Fruit fly (Drosophila melanogaster) whole organism, embryonic: Measurements from ENCODE around the gene Lrr47.
A peak's percentile ranks its signal among the peaks of the same experiment; 100 is the strongest.

ENCODE experiments used
- ATbp ChIP-seq: fragments of 200-800 bp; sonication (Bioruptor generic); optimal IDR thresholded peaks from 2 replicates; lab custom pipeline; 2017; ENCODE audit warnings: missing biosample characterization, mild to moderate bottlenecking, missing genetic modification characterization, missing genetic modification reagents
- Asciz ChIP-seq: fragments of 200-800 bp; sonication (Bioruptor generic); optimal IDR thresholded peaks from 2 replicates; lab custom pipeline; 2017; ENCODE audit warnings: missing biosample characterization, mild to moderate bottlenecking, missing genetic modification characterization, missing genetic modification reagents
- BEAF-32 ChIP-seq: fragments of 200-800 bp; sonication (Bioruptor generic); optimal IDR thresholded peaks from 3 replicates; lab custom pipeline; 2017; ENCODE audit warnings: missing biosample characterization, missing genetic modification characterization, mild to moderate bottlenecking, moderate library complexity, missing genetic modification reagents
- Bdp1 ChIP-seq: fragments of 200-800 bp; sonication (Bioruptor generic); optimal IDR thresholded peaks from 3 replicates; lab custom pipeline; 2016; ENCODE audit warnings: missing biosample characterization, missing genetic modification characterization
- Bgb ChIP-seq: fragments of 200-800 bp; sonication (Bioruptor generic); IDR thresholded peaks from 2 replicates; pipeline ENCODE4 v1.3.6; 2022; ENCODE audit warnings: missing biosample characterization, missing genetic modification characterization; ENCODE audit not compliant: partially characterized antibody
- CG1024 ChIP-seq: fragments of 200-800 bp; sonication (Bioruptor generic); IDR thresholded peaks from 2 replicates; pipeline ENCODE4 v1.3.6; 2022; ENCODE audit warnings: missing biosample characterization, missing genetic modification characterization
- CG11695 ChIP-seq: fragments of 200-800 bp; sonication (Bioruptor generic); IDR thresholded peaks from 3 replicates; pipeline ENCODE4 v1.3.6; 2022; ENCODE audit warnings: missing biosample characterization, missing genetic modification characterization
- CG14965 ChIP-seq: fragments of 200-800 bp; sonication (Bioruptor generic); optimal IDR thresholded peaks from 2 replicates; lab custom pipeline; 2016; ENCODE audit warnings: missing biosample characterization, missing genetic modification characterization, borderline replicate concordance
- CG15479 ChIP-seq: fragments of 200-800 bp; sonication (Bioruptor generic); optimal IDR thresholded peaks from 3 replicates; lab custom pipeline; 2019; ENCODE audit warnings: missing biosample characterization, mild to moderate bottlenecking, missing genetic modification characterization, moderate library complexity
- CG1603 ChIP-seq: fragments of 200-800 bp; sonication (Bioruptor generic); optimal IDR thresholded peaks from 2 replicates; lab custom pipeline; 2019; ENCODE audit warnings: missing biosample characterization, mild to moderate bottlenecking, missing genetic modification characterization, moderate library complexity
- CG2116 ChIP-seq: fragments of 200-800 bp; sonication (Bioruptor generic); optimal IDR thresholded peaks from 3 replicates; lab custom pipeline; 2018; ENCODE audit warnings: missing biosample characterization, mild to moderate bottlenecking, missing genetic modification characterization
- CG2678 ChIP-seq: fragments of 200-800 bp; sonication (Bioruptor generic); optimal IDR thresholded peaks from 3 replicates; lab custom pipeline; 2019; ENCODE audit warnings: missing biosample characterization, mild to moderate bottlenecking, missing genetic modification characterization, moderate library complexity
- CG30020 ChIP-seq: fragments of 200-800 bp; optimal IDR thresholded peaks from 2 replicates; lab custom pipeline; 2019; ENCODE audit warnings: missing biosample characterization, mild to moderate bottlenecking, missing genetic modification characterization, moderate library complexity
- CG31365 ChIP-seq: fragments of 200-800 bp; sonication (Bioruptor generic); optimal IDR thresholded peaks from 2 replicates; lab custom pipeline; 2018; ENCODE audit warnings: missing biosample characterization, mild to moderate bottlenecking, missing genetic modification characterization
- CG3163 ChIP-seq: fragments of 200-800 bp; sonication (Bioruptor generic); optimal IDR thresholded peaks from 3 replicates; lab custom pipeline; 2016; ENCODE audit warnings: missing biosample characterization, missing genetic modification characterization
- CG34376 ChIP-seq: fragments of 200-800 bp; sonication (Bioruptor generic); optimal IDR thresholded peaks from 2 replicates; lab custom pipeline; 2018; ENCODE audit warnings: missing biosample characterization, mild to moderate bottlenecking, missing genetic modification characterization
- CG34422 ChIP-seq: fragments of 200-800 bp; sonication (Bioruptor generic); IDR thresholded peaks from 3 replicates; pipeline ENCODE4 v1.3.6; 2022; ENCODE audit warnings: missing biosample characterization, missing genetic modification characterization
- CG5953 ChIP-seq: fragments of 200-800 bp; sonication (Bioruptor generic); IDR thresholded peaks from 2 replicates; pipeline ENCODE4 v1.3.6; 2022; ENCODE audit warnings: missing biosample characterization, missing genetic modification characterization
- CG6791 ChIP-seq: fragments of 200-800 bp; sonication (Bioruptor generic); IDR thresholded peaks from 3 replicates; pipeline ENCODE4 v1.3.6; 2022; ENCODE audit warnings: missing biosample characterization, missing genetic modification characterization; ENCODE audit not compliant: partially characterized antibody
- CG7745 ChIP-seq: fragments of 200-800 bp; sonication (Bioruptor generic); optimal IDR thresholded peaks from 2 replicates; lab custom pipeline; 2018; ENCODE audit warnings: missing biosample characterization, mild to moderate bottlenecking, missing genetic modification characterization, moderate library complexity
- Doc3 ChIP-seq: fragments of 200-800 bp; sonication (Bioruptor generic); IDR thresholded peaks from 3 replicates; pipeline ENCODE4 v1.3.6; 2022; ENCODE audit warnings: missing biosample characterization, missing genetic modification characterization; ENCODE audit not compliant: partially characterized antibody
- Dref ChIP-seq: fragments of 200-800 bp; sonication (Bioruptor generic); IDR thresholded peaks from 2 replicates; pipeline ENCODE4 v1.3.6; 2022; ENCODE audit warnings: missing biosample characterization, missing genetic modification characterization
- E2f2 ChIP-seq: fragments of 200-800 bp; sonication (Bioruptor generic); IDR thresholded peaks from 2 replicates; pipeline ENCODE4 v1.3.6; 2022; ENCODE audit warnings: missing biosample characterization, missing genetic modification characterization
- Fer1 ChIP-seq: fragments of 200-800 bp; sonication (Bioruptor generic); optimal IDR thresholded peaks from 2 replicates; lab custom pipeline; 2017; ENCODE audit warnings: missing biosample characterization, mild to moderate bottlenecking, missing genetic modification characterization
- GATAe ChIP-seq: fragments of 200-800 bp; sonication (Bioruptor generic); conservative IDR thresholded peaks from 2 replicates; pipeline ENCODE4 v1.3.6; 2022; ENCODE audit warnings: missing biosample characterization, missing genetic modification characterization
- HHEX ChIP-seq: fragments of 200-800 bp; sonication (Bioruptor generic); optimal IDR thresholded peaks from 3 replicates; lab custom pipeline; 2017; ENCODE audit warnings: missing biosample characterization, mild to moderate bottlenecking, missing genetic modification characterization, missing genetic modification reagents
- HLH4C ChIP-seq: fragments of 200-800 bp; sonication (Bioruptor generic); IDR thresholded peaks from 3 replicates; pipeline ENCODE4 v1.3.6; 2022; ENCODE audit warnings: missing biosample characterization, missing genetic modification characterization; ENCODE audit not compliant: partially characterized antibody
- Hey ChIP-seq: fragments of 200-800 bp; sonication (Bioruptor generic); optimal IDR thresholded peaks from 3 replicates; lab custom pipeline; 2018; ENCODE audit warnings: missing biosample characterization, mild to moderate bottlenecking, missing genetic modification characterization
- Hmx ChIP-seq: fragments of 200-800 bp; sonication (Bioruptor generic); optimal IDR thresholded peaks from 2 replicates; lab custom pipeline; 2016; ENCODE audit warnings: missing biosample characterization, missing genetic modification characterization
- Mad ChIP-seq: fragments of 200-800 bp; sonication (Bioruptor generic); optimal IDR thresholded peaks from 2 replicates; lab custom pipeline; 2016; ENCODE audit warnings: missing biosample characterization, missing genetic modification characterization
- Med ChIP-seq: fragments of 200-800 bp; sonication (Bioruptor generic); peaks from one replicate; lab custom pipeline; 2016; ENCODE audit warnings: missing biosample characterization, missing genetic modification characterization, mild to moderate bottlenecking, inconsistent platforms, moderate library complexity
- Mrtf ChIP-seq: fragments of 200-800 bp; sonication (Bioruptor generic); IDR thresholded peaks from 3 replicates; pipeline ENCODE4 v1.3.6; 2022; ENCODE audit warnings: missing biosample characterization, missing genetic modification characterization
- Myb ChIP-seq: fragments of 200-800 bp; sonication (Bioruptor generic); optimal IDR thresholded peaks from 2 replicates; lab custom pipeline; 2016; ENCODE audit warnings: missing biosample characterization, missing genetic modification characterization
- Neu2 ChIP-seq: fragments of 200-800 bp; sonication (Bioruptor generic); optimal IDR thresholded peaks from 3 replicates; lab custom pipeline; 2016; ENCODE audit warnings: missing biosample characterization, missing genetic modification characterization, borderline replicate concordance
- Scr ChIP-seq: fragments of 200-800 bp; sonication (Bioruptor generic); IDR thresholded peaks from 2 replicates; pipeline ENCODE4 v1.3.6; 2022; ENCODE audit warnings: missing biosample characterization, missing genetic modification characterization; ENCODE audit not compliant: partially characterized antibody
- Sry-δ ChIP-seq: fragments of 200-800 bp; sonication (Bioruptor generic); optimal IDR thresholded peaks from 2 replicates; lab custom pipeline; 2016; ENCODE audit warnings: missing biosample characterization, missing genetic modification characterization
- ara ChIP-seq: fragments of 200-800 bp; sonication (Bioruptor generic); IDR thresholded peaks from 2 replicates; pipeline ENCODE4 v1.3.6; 2022; ENCODE audit warnings: missing biosample characterization, missing genetic modification characterization
- crp ChIP-seq, 2 experiments: fragments of 200-800 bp; sonication (Bioruptor generic); optimal IDR thresholded peaks; 2 replicates in 1 of 2; 3 replicates in 1 of 2; lab custom pipeline; 2017; ENCODE audit warnings: missing biosample characterization in 2 of 2, missing genetic modification characterization in 2 of 2, mild to moderate bottlenecking in 1 of 2, moderate library complexity in 1 of 2
- dm ChIP-seq: fragments of 200-800 bp; sonication (Bioruptor generic); optimal IDR thresholded peaks from 3 replicates; lab custom pipeline; 2016; ENCODE audit warnings: missing biosample characterization, missing genetic modification characterization
- dysf ChIP-seq: fragments of 200-800 bp; sonication (Bioruptor generic); IDR thresholded peaks from 3 replicates; pipeline ENCODE4 v1.3.6; 2022; ENCODE audit warnings: missing biosample characterization, missing genetic modification characterization
- gfzf ChIP-seq: fragments of 200-800 bp; sonication (Bioruptor generic); optimal IDR thresholded peaks from 2 replicates; lab custom pipeline; 2016; ENCODE audit warnings: missing biosample characterization, mild to moderate bottlenecking, missing genetic modification characterization, moderate library complexity
- h ChIP-seq: fragments of >200 bp; optimal IDR thresholded peaks from 2 replicates; lab custom pipeline; 2017
- hb ChIP-seq: fragments of 200-800 bp; sonication (Bioruptor generic); IDR thresholded peaks from 3 replicates; pipeline ENCODE4 v1.3.6; 2022; ENCODE audit warnings: missing biosample characterization, missing genetic modification characterization; ENCODE audit not compliant: partially characterized antibody
- hth ChIP-seq: fragments of >200 bp; optimal IDR thresholded peaks from 2 replicates; lab custom pipeline; 2017; ENCODE audit warnings: inconsistent platforms
- inv ChIP-seq: fragments of 200-800 bp; sonication (Bioruptor generic); IDR thresholded peaks from 2 replicates; pipeline ENCODE4 v1.3.6; 2022; ENCODE audit warnings: missing biosample characterization, missing genetic modification characterization; ENCODE audit not compliant: partially characterized antibody
- mirr ChIP-seq: fragments of 200-800 bp; sonication (Bioruptor generic); optimal IDR thresholded peaks from 3 replicates; lab custom pipeline; 2018; ENCODE audit warnings: missing biosample characterization, mild to moderate bottlenecking, missing genetic modification characterization
- nerfin-1 ChIP-seq: fragments of 200-800 bp; sonication (Bioruptor generic); optimal IDR thresholded peaks from 3 replicates; lab custom pipeline; 2019; ENCODE audit warnings: missing biosample characterization, mild to moderate bottlenecking, missing genetic modification characterization, moderate library complexity
- nerfin-2 ChIP-seq: fragments of 200-800 bp; sonication (Bioruptor generic); IDR thresholded peaks from 2 replicates; pipeline ENCODE4 v1.3.6; 2022; ENCODE audit warnings: missing biosample characterization, missing genetic modification characterization; ENCODE audit not compliant: partially characterized antibody
- sens ChIP-seq: fragments of 200-800 bp; sonication (Bioruptor generic); peaks from one replicate; lab custom pipeline; 2016; ENCODE audit warnings: missing biosample characterization, missing genetic modification characterization
- sug ChIP-seq: fragments of 200-800 bp; optimal IDR thresholded peaks from 2 replicates; lab custom pipeline; 2019; ENCODE audit warnings: missing biosample characterization, mild to moderate bottlenecking, missing genetic modification characterization, moderate library complexity
- zen ChIP-seq: fragments of 200-800 bp; sonication (Bioruptor generic); optimal IDR thresholded peaks from 3 replicates; lab custom pipeline; 2018; ENCODE audit warnings: missing biosample characterization, mild to moderate bottlenecking, missing genetic modification characterization, moderate library complexity

Gene Lrr47

DNA sequence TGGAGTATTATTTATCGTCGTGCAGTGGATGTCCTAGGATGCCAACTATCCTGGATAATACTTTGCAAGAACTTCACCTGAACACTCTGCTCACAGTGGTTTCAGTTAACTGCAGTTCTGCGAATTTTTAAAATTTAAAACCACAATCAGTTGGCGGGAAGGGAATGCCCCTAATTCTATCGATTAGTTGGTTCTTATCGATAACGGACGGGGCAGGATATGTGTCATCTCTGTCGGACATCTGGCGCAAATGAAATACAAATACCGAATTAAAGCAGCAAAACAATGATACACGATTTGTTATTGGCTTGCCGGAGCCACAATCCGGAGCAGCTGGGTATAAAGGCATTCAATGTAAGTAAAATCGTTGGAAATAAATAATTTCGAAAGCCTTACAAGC is 34.1 kb upstream of the Lrr47 start, which contains the start of gene Grip75 (continued):
- TF ChIP-seq CG6791 (GFP tag; lab: Robert Waterston, UW), result peak; percentile 75
- TF ChIP-seq Bdp1 (GFP tag; lab: Kevin White, UChicago), result no peak
- no peak for TF ChIP-seq HHEX (GFP tag; lab: Kevin White, UChicago)
- TF ChIP-seq ATbp (GFP tag; lab: Kevin White, UChicago), result no peak
- no peak for TF ChIP-seq CG5953 (GFP tag; lab: Robert Waterston, UW)
- TF ChIP-seq h, result no peak
- TF ChIP-seq CG2678, result no peak
- TF ChIP-seq CG34422 (GFP tag; lab: Robert Waterston, UW), result no peak
- peak; percentile 41 for TF ChIP-seq CG2116
- no peak for TF ChIP-seq CG7745 (tag; lab: Kevin White, UChicago)
- TF ChIP-seq CG15479 (GFP tag; lab: Kevin White, UChicago), result peak; percentile 56
- no peak for TF ChIP-seq hb
- TF ChIP-seq CG34376 (GFP tag; lab: Kevin White, UChicago), result no peak
- peak; percentile 29; the same call in 1 of the 3 replicates for TF ChIP-seq Doc3 (GFP tag; lab: Robert Waterston, UW)
- TF ChIP-seq Neu2 (GFP tag; lab: Kevin White, UChicago), result no peak
- no peak for TF ChIP-seq GATAe
- no peak for TF ChIP-seq CG1024
- no peak for TF ChIP-seq CG3163 (GFP tag; lab: Kevin White, UChicago)
- TF ChIP-seq zen (tag; lab: Kevin White, UChicago), result no peak
- TF ChIP-seq Sry-δ, result peak; percentile 86
- no peak for TF ChIP-seq CG1603
- TF ChIP-seq Mad (GFP tag; lab: Kevin White, UChicago), result no peak
- peak; percentile 15 for TF ChIP-seq nerfin-1 (tag; lab: Kevin White, UChicago)
- no peak for TF ChIP-seq CG31365 (tag; lab: Kevin White, UChicago)
- TF ChIP-seq Hey (tag; lab: Kevin White, UChicago), result no peak
- TF ChIP-seq nerfin-2, result peak; percentile 66; the same call in 1 of the 2 replicates
- TF ChIP-seq hth (lab: Kevin White, UChicago), result no peak
- TF ChIP-seq Fer1, result no peak
- TF ChIP-seq sens (GFP tag; lab: Kevin White, UChicago), result peak; percentile 21
- TF ChIP-seq dm (GFP tag; lab: Kevin White, UChicago), result no peak
- peak; percentile 62 for TF ChIP-seq BEAF-32 (GFP tag; lab: Kevin White, UChicago)
- peak; percentile 49 for TF ChIP-seq Myb (GFP tag; lab: Kevin White, UChicago)
- no peak for TF ChIP-seq Hmx
- TF ChIP-seq CG14965 (GFP tag; lab: Kevin White, UChicago), result no peak
- peak; percentile 81 for TF ChIP-seq Dref (GFP tag; lab: Robert Waterston, UW)
- TF ChIP-seq CG11695, result no peak
- peak; percentile 32; the same call in 1 of the 3 replicates for TF ChIP-seq HLH4C
- TF ChIP-seq ara (GFP tag; lab: Robert Waterston, UW), result no peak
- TF ChIP-seq E2f2, result peak; percentile 94
- peak; percentile 58 for TF ChIP-seq Scr (GFP tag; lab: Robert Waterston, UW)
- TF ChIP-seq crp (GFP tag; optimal IDR thresholded peaks at IDR 0.05; lab: Kevin White, UChicago), result peak in 1 of 2 experiments; percentile 51
- no peak for TF ChIP-seq dysf (GFP tag; lab: Robert Waterston, UW)
- TF ChIP-seq mirr (GFP tag; lab: Kevin White, UChicago), result no peak
- TF ChIP-seq CG30020, result peak; percentile 21
- peak; percentile 66 for TF ChIP-seq Med (GFP tag; lab: Kevin White, UChicago)
- no peak for TF ChIP-seq inv (GFP tag; lab: Robert Waterston, UW)
- TF ChIP-seq Mrtf (GFP tag; lab: Robert Waterston, UW), result no peak
- TF ChIP-seq sug (tag; lab: Kevin White, UChicago), result no peak
- no peak for TF ChIP-seq Asciz (GFP tag; lab: Kevin White, UChicago)
- TF ChIP-seq Bgb (GFP tag; lab: Robert Waterston, UW), result peak; percentile 61
- TF ChIP-seq gfzf (GFP tag; lab: Kevin White, UChicago), result peak; percentile 11
